Fruit fly (Drosophila melanogaster): ENCODE measurements around the gene crp.
A peak's percentile ranks its signal among the peaks of the same experiment; 100 is the strongest.

The crp gene

dm6 chr2L:16274100-16274499 is 13.4 kb downstream of the crp start:
- no peak for TF ChIP-seq CG13204 (GFP tag; optimal IDR thresholded peaks at IDR 0.05)
- no peak for TF ChIP-seq gl (tag; optimal IDR thresholded peaks at IDR 0.05)
- TF ChIP-seq Pif1A (GFP tag; optimal IDR thresholded peaks at IDR 0.05) = no peak
- TF ChIP-seq CG15710 (tag; optimal IDR thresholded peaks at IDR 0.05) = no peak
- no peak for TF ChIP-seq Snoo (tag; optimal IDR thresholded peaks at IDR 0.05)
- no peak for TF ChIP-seq CG10348 (GFP tag; IDR thresholded peaks at IDR 0.05)
- no peak; the same call in 1 of the 2 replicates for TF ChIP-seq Ets98B (GFP tag; IDR thresholded peaks at IDR 0.05)
- TF ChIP-seq rn (GFP tag; IDR thresholded peaks at IDR 0.05) = no peak
- TF ChIP-seq Pif1B (GFP tag; optimal IDR thresholded peaks at IDR 0.05) = peak; percentile 21
- no peak for TF ChIP-seq CG14655 (GFP tag; optimal IDR thresholded peaks at IDR 0.05)
- no peak for TF ChIP-seq CG17806 (tag; optimal IDR thresholded peaks at IDR 0.05)
- peak; percentile 62 for TF ChIP-seq CG32121 (GFP tag; IDR thresholded peaks at IDR 0.05)
- TF ChIP-seq EcR (GFP tag; optimal IDR thresholded peaks at IDR 0.05) = peak; percentile 75
- no peak for TF ChIP-seq CG12605 (GFP tag; IDR thresholded peaks at IDR 0.05)
- TF ChIP-seq CG9948 (tag; optimal IDR thresholded peaks at IDR 0.05) = no peak
- TF ChIP-seq CG4496 (GFP tag; IDR thresholded peaks at IDR 0.05) = peak; percentile 44; the same call in 2 of the 3 replicates
- TF ChIP-seq CG34367 (tag; optimal IDR thresholded peaks at IDR 0.05) = no peak
- peak; percentile 46; the same call in 1 of the 3 replicates for TF ChIP-seq fd96Ca (GFP tag; IDR thresholded peaks at IDR 0.05)

- TF ChIP-seq CG4496 (GFP tag; IDR thresholded peaks at IDR 0.05) = no peak
- TF ChIP-seq CG8301 (tag; optimal IDR thresholded peaks at IDR 0.05) = no peak
- no peak for TF ChIP-seq CG10348 (GFP tag; IDR thresholded peaks at IDR 0.05)
- no peak for TF ChIP-seq CG9948 (tag; optimal IDR thresholded peaks at IDR 0.05)
- no peak for TF ChIP-seq EcR (GFP tag; optimal IDR thresholded peaks at IDR 0.05)
- TF ChIP-seq Snoo (tag; optimal IDR thresholded peaks at IDR 0.05) = no peak
- TF ChIP-seq CG13204 (GFP tag; optimal IDR thresholded peaks at IDR 0.05) = no peak
- TF ChIP-seq CG32121 (GFP tag; IDR thresholded peaks at IDR 0.05) = no peak
- TF ChIP-seq fd96Ca (GFP tag; IDR thresholded peaks at IDR 0.05) = no peak
- TF ChIP-seq Pif1A (GFP tag; optimal IDR thresholded peaks at IDR 0.05) = no peak
- TF ChIP-seq CG8159 (tag; optimal IDR thresholded peaks at IDR 0.05) = no peak
- TF ChIP-seq CG34367 (tag; optimal IDR thresholded peaks at IDR 0.05) = no peak
- TF ChIP-seq CG15710 (tag; optimal IDR thresholded peaks at IDR 0.05) = no peak
- TF ChIP-seq Pif1B (GFP tag; optimal IDR thresholded peaks at IDR 0.05) = no peak
- TF ChIP-seq CG17806 (tag; optimal IDR thresholded peaks at IDR 0.05) = no peak
- TF ChIP-seq D1 (tag; optimal IDR thresholded peaks at IDR 0.05) = no peak
- no peak for TF ChIP-seq Ets98B (GFP tag; IDR thresholded peaks at IDR 0.05)
- TF ChIP-seq rn (GFP tag; IDR thresholded peaks at IDR 0.05) = no peak
- no peak for TF ChIP-seq gl (tag; optimal IDR thresholded peaks at IDR 0.05)
Measured at dm6 chr2L:16273439-16273838, 14.1 kb downstream of the crp start.

dm6 chr2L:16272730-16273129 is 14.8 kb downstream of the crp start:
- TF ChIP-seq fd96Ca (GFP tag; IDR thresholded peaks at IDR 0.05) (no peak), CG34367 (tag; optimal IDR thresholded peaks at IDR 0.05) (no peak), Ets98B (GFP tag; IDR thresholded peaks at IDR 0.05) (no peak), Snoo (tag; optimal IDR thresholded peaks at IDR 0.05) (no peak), CG10348 (GFP tag; IDR thresholded peaks at IDR 0.05) (no peak), CG15710 (tag; optimal IDR thresholded peaks at IDR 0.05) (no peak), CG9948 (tag; optimal IDR thresholded peaks at IDR 0.05) (no peak), CG8301 (tag; optimal IDR thresholded peaks at IDR 0.05) (no peak)

dm6 chr2L:16271486-16271806 is 16.1 kb downstream of the crp start:
- TF ChIP-seq EcR (GFP tag; optimal IDR thresholded peaks at IDR 0.05) (peak; percentile 62), CG13204 (GFP tag; optimal IDR thresholded peaks at IDR 0.05) (peak; percentile 57), CG17806 (tag; optimal IDR thresholded peaks at IDR 0.05) (no peak), CG8159 (tag; optimal IDR thresholded peaks at IDR 0.05) (no peak), CG10348 (GFP tag; IDR thresholded peaks at IDR 0.05) (no peak)

- peak; percentile 7 for TF ChIP-seq Pif1A (GFP tag; optimal IDR thresholded peaks at IDR 0.05)
- TF ChIP-seq CG8159 (tag; optimal IDR thresholded peaks at IDR 0.05) = no peak
- no peak for TF ChIP-seq EcR (GFP tag; optimal IDR thresholded peaks at IDR 0.05)
- no peak for TF ChIP-seq CG15710 (tag; optimal IDR thresholded peaks at IDR 0.05)
- TF ChIP-seq CG4496 (GFP tag; IDR thresholded peaks at IDR 0.05) = no peak
- TF ChIP-seq CG34367 (tag; optimal IDR thresholded peaks at IDR 0.05) = no peak
- peak; percentile 44 for TF ChIP-seq CG14655 (GFP tag; optimal IDR thresholded peaks at IDR 0.05)
- TF ChIP-seq CG8301 (tag; optimal IDR thresholded peaks at IDR 0.05) = peak; percentile 59
- TF ChIP-seq fd96Ca (GFP tag; IDR thresholded peaks at IDR 0.05) = no peak
- no peak for TF ChIP-seq Pif1B (GFP tag; optimal IDR thresholded peaks at IDR 0.05)
- TF ChIP-seq CG9948 (tag; optimal IDR thresholded peaks at IDR 0.05) = no peak
- TF ChIP-seq gl (tag; optimal IDR thresholded peaks at IDR 0.05) = no peak
- no peak for TF ChIP-seq Snoo (tag; optimal IDR thresholded peaks at IDR 0.05)
- no peak for TF ChIP-seq rn (GFP tag; IDR thresholded peaks at IDR 0.05)
- TF ChIP-seq CG32121 (GFP tag; IDR thresholded peaks at IDR 0.05) = no peak
- TF ChIP-seq CG13204 (GFP tag; optimal IDR thresholded peaks at IDR 0.05) = no peak
Measured at dm6 chr2L:16270667-16271485, 16.7 kb downstream of the crp start.

All from whole organism, pupa.